Worm (Caenorhabditis elegans): Measurements from ENCODE around the gene M04G7.5.

DNA sequence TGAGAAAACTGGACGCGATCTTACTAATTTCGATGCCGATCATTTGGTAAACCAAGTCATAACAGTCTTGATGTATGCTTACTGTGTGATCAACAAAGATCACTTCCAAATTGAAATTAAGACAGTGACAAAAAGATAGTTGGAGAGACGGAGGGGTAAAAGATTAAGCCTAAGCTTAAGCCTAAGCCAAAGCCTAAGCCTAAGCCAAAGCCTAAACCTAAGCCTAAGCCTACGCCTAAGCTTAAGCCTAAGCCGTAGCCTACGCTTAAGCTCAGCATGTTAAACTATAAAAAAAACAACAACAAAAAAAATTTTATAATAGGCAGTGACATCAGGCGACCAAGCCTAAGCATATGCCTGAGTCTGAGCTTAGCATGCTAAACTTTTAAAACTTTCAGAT lies 42.3 kb downstream of the M04G7.5 start:
- TF ChIP-seq ceh-13 (GFP tag; optimal IDR thresholded peaks at IDR 0.05) (no peak), hmbx-1 (tag; optimal IDR thresholded peaks at IDR 0.05) (no peak), tbx-37 (GFP tag; conservative IDR thresholded peaks at IDR 0.05) (no peak), pes-1 (GFP tag; IDR thresholded peaks at IDR 0.05) (no peak), sea-1 (GFP tag; conservative IDR thresholded peaks at IDR 0.05) (no peak), ama-1 (optimal IDR thresholded peaks at IDR 0.05) (no peak), tra-4 (tag; optimal IDR thresholded peaks at IDR 0.05) (no peak), flt-1 (GFP tag; IDR thresholded peaks at IDR 0.05) (no peak)
